Worm (Caenorhabditis elegans): ENCODE measurements around the gene sem-5.

Gene sem-5

DNA sequence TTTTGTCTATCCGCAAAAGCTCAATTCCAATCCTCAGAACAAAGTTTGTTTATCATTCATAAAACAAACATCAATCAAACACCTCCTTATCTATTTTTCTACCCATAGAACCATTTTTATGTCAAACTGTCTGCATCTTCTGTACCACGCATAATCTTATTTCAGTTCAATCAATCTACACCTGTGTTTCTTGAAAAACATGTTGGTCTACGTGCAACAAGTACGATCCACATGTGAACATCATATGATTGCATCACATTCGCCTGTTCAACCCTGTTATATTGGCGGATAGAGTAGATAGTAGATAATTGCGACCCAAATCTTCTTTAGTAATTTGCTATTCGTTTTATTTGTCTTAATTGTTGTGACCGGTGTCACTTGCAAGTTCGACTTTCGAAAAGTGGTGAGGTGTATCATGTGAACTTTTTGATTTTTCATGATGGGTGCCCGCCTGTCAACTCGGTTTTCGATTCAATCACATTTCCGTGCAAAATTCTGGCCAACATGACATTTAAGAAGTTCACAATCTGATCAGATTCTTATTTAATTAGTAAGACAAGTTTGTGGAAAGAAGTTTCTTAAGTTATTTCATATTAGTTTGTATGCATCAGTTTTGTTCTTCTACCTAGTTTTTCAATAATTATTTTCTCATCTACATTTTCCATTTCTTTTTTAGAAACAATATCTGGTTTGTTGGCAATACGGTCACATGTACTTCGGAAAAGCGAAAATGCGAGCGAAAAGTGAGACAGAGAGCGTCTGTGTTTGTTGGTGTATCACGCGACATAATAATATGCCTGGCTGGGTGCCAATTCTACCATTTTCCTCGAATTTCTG, 9.1 kb downstream of the sem-5 start:
- TF ChIP-seq tbx-7 (tag; optimal IDR thresholded peaks at IDR 0.05) (no peak), ceh-45 (GFP tag; IDR thresholded peaks at IDR 0.05) (no peak), pros-1 (tag; optimal IDR thresholded peaks at IDR 0.05) (no peak), unc-86 (tag; optimal IDR thresholded peaks at IDR 0.05) (no peak), dve-1 (tag; optimal IDR thresholded peaks at IDR 0.05) (no peak), elt-2 (tag; optimal IDR thresholded peaks at IDR 0.05) (peak; percentile 19), ets-4 (tag; optimal IDR thresholded peaks at IDR 0.05) (no peak), C38D4.7 (GFP tag; optimal IDR thresholded peaks at IDR 0.05) (no peak), ceh-24 (tag; optimal IDR thresholded peaks at IDR 0.05) (no peak), nfya-1 (tag; optimal IDR thresholded peaks at IDR 0.05) (no peak), gmeb-2 (tag; optimal IDR thresholded peaks at IDR 0.05) (no peak), hlh-30 (tag; optimal IDR thresholded peaks at IDR 0.05; ENCODE audit: insufficient read depth) (peak; percentile 4)

DNA sequence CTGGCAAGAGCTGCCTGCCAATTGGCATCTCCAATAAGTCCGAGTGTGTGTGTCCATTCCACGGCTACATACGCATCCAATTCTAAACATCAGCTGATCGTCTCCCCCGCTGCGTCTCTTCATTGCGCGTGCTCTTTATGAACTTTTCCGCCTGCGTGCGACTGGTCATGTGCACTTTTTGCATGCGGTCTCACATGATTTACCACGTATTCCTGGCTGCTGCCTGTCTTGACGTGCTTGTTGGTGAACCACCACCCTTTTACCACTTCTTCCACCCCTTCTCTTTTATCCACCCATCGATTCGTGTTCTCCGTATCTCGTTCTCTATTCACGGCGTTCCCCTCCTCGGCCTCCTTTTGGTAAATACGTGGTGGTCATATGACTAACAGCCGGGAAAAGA, 9.9 kb downstream of the sem-5 start:
- TF ChIP-seq ama-1 (optimal IDR thresholded peaks at IDR 0.05) (no peak), sox-2 (GFP tag; IDR thresholded peaks at IDR 0.05) (no peak; the same call in 1 of the 2 replicates), ceh-14 (tag; optimal IDR thresholded peaks at IDR 0.05) (peak; percentile 82), rnt-1 (tag; optimal IDR thresholded peaks at IDR 0.05) (peak; percentile 56), F13H6.1 (tag; optimal IDR thresholded peaks at IDR 0.05) (peak; percentile 10), hlh-6 (tag; optimal IDR thresholded peaks at IDR 0.05) (peak; percentile 68), ref-2 (tag; optimal IDR thresholded peaks at IDR 0.05) (peak; percentile 84), ceh-2 (tag; optimal IDR thresholded peaks at IDR 0.05) (peak; percentile 59), K02D7.2 (tag; optimal IDR thresholded peaks at IDR 0.05) (no peak), sdc-2 (tag; optimal IDR thresholded peaks at IDR 0.05) (peak; percentile 85), hlh-8 (tag; optimal IDR thresholded peaks at IDR 0.05) (peak; percentile 80), eyg-1 (tag; optimal IDR thresholded peaks at IDR 0.05) (peak; percentile 21), unc-86 (tag; optimal IDR thresholded peaks at IDR 0.05) (peak; percentile 67), ceh-18 (tag; optimal IDR thresholded peaks at IDR 0.05) (peak; percentile 77), ceh-19 (GFP tag; optimal IDR thresholded peaks at IDR 0.05) (no peak), ceh-31 (tag; optimal IDR thresholded peaks at IDR 0.05) (peak; percentile 94), tbx-7 (tag; optimal IDR thresholded peaks at IDR 0.05) (no peak), ttx-3 (tag; optimal IDR thresholded peaks at IDR 0.05) (no peak), ets-4 (tag; optimal IDR thresholded peaks at IDR 0.05) (no peak), C08G9.2 (tag; optimal IDR thresholded peaks at IDR 0.05) (peak; percentile 63), syd-9 (tag; optimal IDR thresholded peaks at IDR 0.05) (peak; percentile 31), fax-1 (tag; optimal IDR thresholded peaks at IDR 0.05) (peak; percentile 41), pag-3 (tag; optimal IDR thresholded peaks at IDR 0.05; ENCODE audit: borderline replicate concordance) (no peak), tbx-2 (tag; optimal IDR thresholded peaks at IDR 0.05) (peak; percentile 86), ceh-34 (tag; optimal IDR thresholded peaks at IDR 0.05) (peak; percentile 84), ceh-45 (GFP tag; IDR thresholded peaks at IDR 0.05) (0 out of 2 replicates have a peak, but pooled peaks have one; percentile 44), ceh-30 (tag; optimal IDR thresholded peaks at IDR 0.05) (peak; percentile 23), hlh-13 (GFP tag; optimal IDR thresholded peaks at IDR 0.05) (no peak), lim-6 (tag; optimal IDR thresholded peaks at IDR 0.05) (peak; percentile 40), pha-2 (tag; optimal IDR thresholded peaks at IDR 0.05) (no peak), ceh-9 (tag; optimal IDR thresholded peaks at IDR 0.05) (no peak), ceh-48 (tag; optimal IDR thresholded peaks at IDR 0.05) (peak; percentile 62), pat-9 (tag; optimal IDR thresholded peaks at IDR 0.05) (peak; percentile 8), unc-55 (GFP tag; optimal IDR thresholded peaks at IDR 0.05) (peak; percentile 95), pros-1 (tag; optimal IDR thresholded peaks at IDR 0.05) (peak; percentile 69), T23F11.4 (GFP tag; optimal IDR thresholded peaks at IDR 0.05) (peak; percentile 55), nfya-1 (tag; optimal IDR thresholded peaks at IDR 0.05) (peak; percentile 91), ceh-6 (GFP tag; optimal IDR thresholded peaks at IDR 0.05) (no peak), unc-42 (tag; optimal IDR thresholded peaks at IDR 0.05) (peak; percentile 79), elt-4 (tag; optimal IDR thresholded peaks at IDR 0.05) (no peak), madf-2 (tag; optimal IDR thresholded peaks at IDR 0.05) (peak; percentile 68), nhr-232 (tag; optimal IDR thresholded peaks at IDR 0.05) (no peak), fkh-10 (GFP tag; optimal IDR thresholded peaks at IDR 0.05) (no peak), hlh-30 (tag; optimal IDR thresholded peaks at IDR 0.05; ENCODE audit: insufficient read depth) (peak; percentile 100)
